Worm (Caenorhabditis elegans): ENCODE data around the gene R09H10.5.
"Not testable (repeated sequence)": the region's sequence is repeated elsewhere in the genome, so short reads cannot be mapped to it uniquely, and the experiment has no call there.

The R09H10.5 gene

ce11 chrIV:10661072-10661471 lies 32.4 kb upstream of the R09H10.5 start (continued):
- TF ChIP-seq ceh-34 (tag; optimal IDR thresholded peaks at IDR 0.05): no peak
- TF ChIP-seq tbx-2 (tag; optimal IDR thresholded peaks at IDR 0.05): no peak
- TF ChIP-seq pha-2 (tag; optimal IDR thresholded peaks at IDR 0.05): no peak
- TF ChIP-seq fkh-6 (tag; optimal IDR thresholded peaks at IDR 0.05): no peak

DNA sequence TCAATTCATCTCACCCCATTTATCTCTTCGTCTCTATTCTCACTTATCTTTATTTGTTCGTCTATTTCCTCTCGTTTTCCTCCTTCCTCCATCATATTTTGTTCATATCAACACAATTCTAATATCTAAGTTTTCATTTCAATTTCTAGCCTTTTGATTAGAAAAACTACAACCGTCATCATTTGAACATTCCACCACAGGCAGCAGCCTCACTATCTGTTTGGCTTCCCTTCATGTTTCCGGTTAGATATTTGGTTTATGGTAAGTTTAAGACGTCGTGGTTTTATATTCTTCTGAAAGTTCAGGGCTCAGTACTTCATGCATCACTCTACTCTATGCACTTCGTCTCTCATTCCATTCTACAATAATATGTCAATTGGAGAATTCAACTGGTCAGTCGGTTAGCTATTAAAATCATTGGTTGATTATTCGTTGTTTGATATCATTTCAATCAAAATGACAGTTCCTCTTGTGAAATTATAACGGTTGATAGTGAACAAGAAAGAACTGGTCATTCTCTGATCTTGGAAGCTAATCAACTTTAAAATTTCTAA lies 28.2 kb upstream of the R09H10.5 start, which contains the start of gene K08C7.1:
K08C7.1 (plus strand) TSS at position 43 of the 554 bp plus-strand sequence.
- no peak for TF ChIP-seq tbx-7 (tag; optimal IDR thresholded peaks at IDR 0.05)
- TF ChIP-seq ceh-6 (GFP tag; optimal IDR thresholded peaks at IDR 0.05): no peak
- no peak for TF ChIP-seq elt-4 (tag; optimal IDR thresholded peaks at IDR 0.05)
- no peak for TF ChIP-seq pat-9 (tag; optimal IDR thresholded peaks at IDR 0.05)
- no peak for TF ChIP-seq pros-1 (tag; optimal IDR thresholded peaks at IDR 0.05)
- no peak for TF ChIP-seq pag-3 (tag; optimal IDR thresholded peaks at IDR 0.05; ENCODE audit: borderline replicate concordance)
- TF ChIP-seq T23F11.4 (GFP tag; optimal IDR thresholded peaks at IDR 0.05): no peak
- TF ChIP-seq unc-55 (GFP tag; optimal IDR thresholded peaks at IDR 0.05): no peak
- no peak for TF ChIP-seq nhr-232 (tag; optimal IDR thresholded peaks at IDR 0.05)
- TF ChIP-seq ceh-19 (GFP tag; optimal IDR thresholded peaks at IDR 0.05): no peak
- no peak for TF ChIP-seq sox-2 (GFP tag; IDR thresholded peaks at IDR 0.05)
- no peak for TF ChIP-seq dve-1 (tag; optimal IDR thresholded peaks at IDR 0.05)
- no peak for TF ChIP-seq ceh-14 (tag; optimal IDR thresholded peaks at IDR 0.05)
- TF ChIP-seq ceh-31 (tag; optimal IDR thresholded peaks at IDR 0.05): no peak
- no peak for TF ChIP-seq Y22D7AL.16 (tag; optimal IDR thresholded peaks at IDR 0.05)
- TF ChIP-seq hlh-8 (tag; optimal IDR thresholded peaks at IDR 0.05): no peak
- TF ChIP-seq che-1 (tag; optimal IDR thresholded peaks at IDR 0.05): no peak
- no peak for TF ChIP-seq dmd-4 (tag; optimal IDR thresholded peaks at IDR 0.05; ENCODE audit: borderline replicate concordance)

DNA sequence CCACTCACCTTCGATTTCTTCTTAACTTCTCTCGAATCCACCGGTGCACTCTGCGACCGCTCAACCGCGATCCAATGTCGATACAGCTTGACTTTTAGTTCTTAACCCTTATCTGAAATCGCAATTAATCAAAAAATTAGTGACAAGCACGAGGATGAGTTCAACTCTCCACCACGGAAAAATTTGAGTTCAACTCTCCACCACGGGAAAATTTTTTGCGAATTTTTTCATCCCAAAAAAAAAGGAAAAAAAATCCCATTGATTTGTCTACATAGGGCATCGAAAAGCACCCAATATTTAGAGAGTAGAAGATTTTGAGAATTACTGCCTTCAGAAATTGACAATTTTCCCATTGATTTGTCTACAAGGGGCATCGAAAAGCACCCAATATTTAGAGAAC lies 25.4 kb upstream of the R09H10.5 start, which contains the start of gene glb-19:
glb-19 (minus strand) TSS at position 101 of the 400 bp plus-strand sequence.
- not testable (repeated sequence) for TF ChIP-seq C08G9.2, lim-6, unc-86 (tag; optimal IDR thresholded peaks at IDR 0.05)

DNA sequence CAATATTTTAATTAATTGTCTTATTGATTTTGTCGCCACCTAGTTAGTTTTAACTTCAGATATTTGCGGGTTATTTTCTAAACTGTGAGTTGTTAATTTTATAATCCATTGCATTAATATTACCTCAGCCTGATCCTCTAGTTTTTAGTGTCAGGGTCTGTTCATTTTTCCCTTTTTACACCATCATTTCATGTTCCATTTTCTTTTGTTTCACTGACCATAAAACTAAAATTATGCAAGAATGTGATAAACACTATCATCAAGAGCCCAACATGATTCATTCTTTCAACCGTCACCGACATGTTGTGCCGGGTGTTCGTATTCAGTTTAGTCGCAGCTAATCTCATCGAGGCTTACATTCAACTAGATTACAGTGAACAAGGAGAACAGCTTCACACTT lies 10.3 kb upstream of the R09H10.5 start, which contains the start of gene F56C4.2:
F56C4.2 (plus strand) TSS at position 301 of the 400 bp plus-strand sequence.
- TF ChIP-seq dve-1 (tag; optimal IDR thresholded peaks at IDR 0.05) (no peak), nfya-1 (tag; optimal IDR thresholded peaks at IDR 0.05) (no peak), sdc-2 (tag; optimal IDR thresholded peaks at IDR 0.05) (no peak), elt-2 (tag; optimal IDR thresholded peaks at IDR 0.05) (no peak), ceh-22 (tag; optimal IDR thresholded peaks at IDR 0.05) (no peak), fkh-6 (tag; optimal IDR thresholded peaks at IDR 0.05) (no peak), fax-1 (tag; optimal IDR thresholded peaks at IDR 0.05) (no peak), pat-9 (tag; optimal IDR thresholded peaks at IDR 0.05) (no peak), ama-1 (optimal IDR thresholded peaks at IDR 0.05) (no peak), ceh-6 (GFP tag; optimal IDR thresholded peaks at IDR 0.05) (no peak), madf-2 (tag; optimal IDR thresholded peaks at IDR 0.05) (no peak), ceh-34 (tag; optimal IDR thresholded peaks at IDR 0.05) (no peak), ceh-18 (tag; optimal IDR thresholded peaks at IDR 0.05) (no peak), unc-42 (tag; optimal IDR thresholded peaks at IDR 0.05) (no peak), sox-2 (GFP tag; IDR thresholded peaks at IDR 0.05) (no peak)

DNA sequence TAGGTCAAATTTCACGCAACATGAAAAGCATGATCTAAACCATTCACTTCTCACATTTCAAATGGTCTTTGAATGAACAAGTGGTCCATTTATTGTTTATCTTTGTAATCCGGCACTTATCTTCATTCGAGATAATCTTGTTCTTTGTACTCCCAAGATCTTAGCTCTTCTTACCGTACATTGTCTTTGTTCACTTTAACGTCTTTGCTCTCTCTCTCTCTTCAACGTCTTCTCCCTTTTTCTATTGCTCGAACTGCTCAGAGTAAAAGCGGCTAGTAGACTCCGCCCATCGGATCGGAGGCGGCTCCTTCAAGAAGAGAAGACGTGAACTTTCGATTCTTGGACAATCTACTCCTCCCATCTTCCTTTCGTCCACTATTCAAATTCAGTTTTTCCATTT lies 8.0 kb upstream of the R09H10.5 start, which contains the start of gene F56C4.1:
F56C4.1 (plus strand) TSS at position 301 of the 400 bp plus-strand sequence.
- TF ChIP-seq hlh-6 (tag; optimal IDR thresholded peaks at IDR 0.05) (no peak), ttx-3 (tag; optimal IDR thresholded peaks at IDR 0.05) (no peak), che-1 (tag; optimal IDR thresholded peaks at IDR 0.05) (no peak), sox-4 (tag; optimal IDR thresholded peaks at IDR 0.05) (no peak), ztf-16 (tag; optimal IDR thresholded peaks at IDR 0.05) (no peak), ceh-31 (tag; optimal IDR thresholded peaks at IDR 0.05) (no peak), F13H6.1 (tag; optimal IDR thresholded peaks at IDR 0.05) (no peak), pag-3 (tag; optimal IDR thresholded peaks at IDR 0.05; ENCODE audit: borderline replicate concordance) (no peak), tbx-7 (tag; optimal IDR thresholded peaks at IDR 0.05) (no peak), ceh-34 (tag; optimal IDR thresholded peaks at IDR 0.05) (no peak), ama-1 (optimal IDR thresholded peaks at IDR 0.05) (no peak)
